Fruit fly (Drosophila melanogaster) whole organism: ENCODE results near the gene CG7794.

Experiments used
- CG8478 ChIP-seq: fragments of >200 bp; optimal IDR thresholded peaks from 2 replicates; lab custom pipeline; 2018; ENCODE audit warnings: inconsistent platforms
- Dll ChIP-seq: fragments of >200 bp; optimal IDR thresholded peaks from 2 replicates; lab custom pipeline; 2017
- EcR ChIP-seq, 2 experiments: fragments of >200 bp; optimal IDR thresholded peaks; 2 replicates each; lab custom pipeline; 2017; ENCODE audit warnings: missing biosample characterization in 2 of 2, missing genetic modification characterization in 2 of 2, missing genetic modification reagents in 2 of 2
- usp ChIP-seq: fragments of >200 bp; optimal IDR thresholded peaks from 2 replicates; lab custom pipeline; 2017; ENCODE audit warnings: missing biosample characterization, missing genetic modification characterization, mixed read lengths

DNA sequence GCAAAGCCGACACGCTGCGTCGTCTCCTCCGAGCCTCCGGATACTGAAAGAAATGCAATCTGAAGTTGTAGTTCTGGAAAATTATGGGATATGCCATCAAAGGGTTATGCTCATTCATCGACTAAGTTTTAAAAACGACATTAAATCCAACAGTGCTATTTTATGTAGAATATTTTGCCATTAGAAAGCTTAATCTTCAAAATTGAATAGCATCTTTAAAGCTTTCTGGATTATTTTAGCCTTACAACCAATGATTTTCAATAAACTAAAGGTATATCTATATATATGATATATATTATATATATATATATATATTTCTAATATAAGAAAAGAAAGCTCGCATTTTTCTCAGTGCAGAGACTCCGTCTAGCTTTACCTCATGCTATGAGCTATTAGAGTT, 40.9 kb downstream of the CG7794 start:
- TF ChIP-seq usp (GFP tag; lab: Kevin White, UChicago) (no peak), Dll (lab: Kevin White, UChicago) (no peak), EcR (GFP tag; optimal IDR thresholded peaks at IDR 0.05; lab: Kevin White, UChicago) (no peak), CG8478 (lab: Kevin White, UChicago) (no peak)
